Fruit fly (Drosophila melanogaster) whole organism, adult: ENCODE data around the gene Lcp65Ag3.
"Not testable (repeated sequence)": the region's sequence is repeated elsewhere in the genome, so short reads cannot be mapped to it uniquely, and the experiment has no call there.

Experiments used
- CG11617 ChIP-seq: fragments of 200-800 bp; sonication (Bioruptor generic); optimal IDR thresholded peaks from 2 replicates; lab custom pipeline; 2017; ENCODE audit warnings: mild to moderate bottlenecking, missing biosample characterization, missing genetic modification reagents, missing genetic modification characterization
- CG12768 ChIP-seq: fragments of 200-800 bp; sonication (Bioruptor generic); optimal IDR thresholded peaks from 2 replicates; lab custom pipeline; 2017; ENCODE audit warnings: missing biosample characterization, missing genetic modification characterization, mild to moderate bottlenecking, moderate library complexity, missing genetic modification reagents
- CG14711 ChIP-seq: fragments of 200-800 bp; sonication (Bioruptor generic); optimal IDR thresholded peaks from 2 replicates; lab custom pipeline; 2018; ENCODE audit warnings: missing biosample characterization, mild to moderate bottlenecking, missing genetic modification characterization, moderate library complexity
- CG1620 ChIP-seq: fragments of 200-800 bp; sonication (Bioruptor generic); optimal IDR thresholded peaks from 2 replicates; lab custom pipeline; 2016; ENCODE audit warnings: missing biosample characterization, missing genetic modification characterization
- CG33017 ChIP-seq: fragments of 200-800 bp; sonication (Bioruptor generic); optimal IDR thresholded peaks from 2 replicates; lab custom pipeline; 2018; ENCODE audit warnings: missing biosample characterization, mild to moderate bottlenecking, missing genetic modification characterization, moderate library complexity
- CG5204 ChIP-seq: fragments of 200-800 bp; sonication (Bioruptor generic); optimal IDR thresholded peaks from 2 replicates; lab custom pipeline; 2016; ENCODE audit warnings: missing biosample characterization, missing genetic modification characterization
- CG7045 ChIP-seq: fragments of 200-800 bp; sonication (Bioruptor generic); optimal IDR thresholded peaks from 2 replicates; lab custom pipeline; 2017; ENCODE audit warnings: missing biosample characterization, mild to moderate bottlenecking, missing genetic modification characterization
- CG7101 ChIP-seq: fragments of 200-800 bp; sonication (Bioruptor generic); optimal IDR thresholded peaks from 2 replicates; lab custom pipeline; 2018; ENCODE audit warnings: missing biosample characterization, mild to moderate bottlenecking, missing genetic modification characterization, moderate library complexity
- Clk ChIP-seq: fragments of 200-800 bp; sonication (Bioruptor generic); optimal IDR thresholded peaks from 2 replicates; lab custom pipeline; 2017; ENCODE audit warnings: missing biosample characterization, missing genetic modification characterization
- Crg-1 ChIP-seq: fragments of 200-800 bp; sonication (Bioruptor generic); optimal IDR thresholded peaks from 2 replicates; lab custom pipeline; 2016; ENCODE audit warnings: missing biosample characterization, missing genetic modification characterization
- Hr96 ChIP-seq: fragments of 200-800 bp; sonication (Bioruptor generic); optimal IDR thresholded peaks from 2 replicates; lab custom pipeline; 2016; ENCODE audit warnings: missing biosample characterization, missing genetic modification characterization
- Mnt ChIP-seq: fragments of 200-800 bp; sonication (Bioruptor generic); optimal IDR thresholded peaks from 2 replicates; lab custom pipeline; 2016; ENCODE audit warnings: missing biosample characterization, mild to moderate bottlenecking, missing genetic modification characterization
- bab1 ChIP-seq: fragments of 200-800 bp; sonication (Bioruptor generic); optimal IDR thresholded peaks from 3 replicates; lab custom pipeline; 2019; ENCODE audit warnings: missing biosample characterization, mild to moderate bottlenecking, missing genetic modification characterization, moderate library complexity
- cic ChIP-seq: fragments of 200-800 bp; sonication (Bioruptor generic); optimal IDR thresholded peaks from 2 replicates; lab custom pipeline; 2017; ENCODE audit warnings: missing biosample characterization, mild to moderate bottlenecking, missing genetic modification characterization, moderate library complexity
- cnc ChIP-seq, 2 experiments: fragments of >200 bp; optimal IDR thresholded peaks; 2 replicates each; lab custom pipeline; 2017
- kay ChIP-seq: fragments of 200-800 bp; sonication (Bioruptor generic); peaks from one replicate; lab custom pipeline; 2016; ENCODE audit warnings: missing biosample characterization, missing genetic modification characterization, borderline replicate concordance
- ovo ChIP-seq: fragments of 200-800 bp; sonication (Bioruptor generic); optimal IDR thresholded peaks from 2 replicates; lab custom pipeline; 2016; ENCODE audit warnings: missing biosample characterization, missing genetic modification characterization
- pad ChIP-seq: fragments of 200-800 bp; sonication (Bioruptor generic); optimal IDR thresholded peaks from 3 replicates; lab custom pipeline; 2017; ENCODE audit warnings: missing biosample characterization, missing genetic modification characterization, mild to moderate bottlenecking, moderate library complexity, missing genetic modification reagents
- tj ChIP-seq: fragments of 200-800 bp; sonication (Bioruptor generic); optimal IDR thresholded peaks from 3 replicates; lab custom pipeline; 2017; ENCODE audit warnings: missing biosample characterization, mild to moderate bottlenecking, missing genetic modification characterization, moderate library complexity
- toe ChIP-seq: fragments of 200-800 bp; sonication (Bioruptor generic); optimal IDR thresholded peaks from 2 replicates; lab custom pipeline; 2016; ENCODE audit warnings: missing biosample characterization, missing genetic modification characterization

Lcp65Ag3 gene

dm6 chr3L:6147887-6148286 lies 17.1 kb upstream of the Lcp65Ag3 start, which contains the start of gene Cpr65Ax1:
Cpr65Ax1 (minus strand) TSS chr3L:6147987.
- not testable (repeated sequence) for TF ChIP-seq CG1620 (GFP tag; lab: Kevin White, UChicago); CG5204 (GFP tag; lab: Kevin White, UChicago); CG7101 (tag; lab: Kevin White, UChicago)

- not testable (repeated sequence) for TF ChIP-seq CG7101 (tag; lab: Kevin White, UChicago); cnc (optimal IDR thresholded peaks at IDR 0.05; lab: Kevin White, UChicago); CG5204 (GFP tag; lab: Kevin White, UChicago)
Measured at dm6 chr3L:6146374-6146773, 15.6 kb upstream of the Lcp65Ag3 start, which contains the start of gene Lcp65Ab2. Lcp65Ab2 (plus strand) TSS chr3L:6146674.

- TF ChIP-seq CG33017 (tag; lab: Kevin White, UChicago) (no peak), tj (no peak), kay (GFP tag; lab: Kevin White, UChicago) (no peak), CG1620 (GFP tag; lab: Kevin White, UChicago) (no peak), Crg-1 (GFP tag; lab: Kevin White, UChicago) (no peak), pad (GFP tag; lab: Kevin White, UChicago) (no peak), CG14711 (tag; lab: Kevin White, UChicago) (no peak), cnc (optimal IDR thresholded peaks at IDR 0.05; lab: Kevin White, UChicago) (no peak), cic (GFP tag; lab: Kevin White, UChicago) (no peak), ovo (GFP tag; lab: Kevin White, UChicago) (no peak), CG7045 (no peak), CG12768 (GFP tag; lab: Kevin White, UChicago) (no peak), bab1 (GFP tag; lab: Kevin White, UChicago) (no peak), CG11617 (GFP tag; lab: Kevin White, UChicago) (no peak), toe (GFP tag; lab: Kevin White, UChicago) (no peak), Clk (GFP tag; lab: Kevin White, UChicago) (no peak)
Measured at dm6 chr3L:6144769-6145220, 14.0 kb upstream of the Lcp65Ag3 start, which contains the start of gene Lcp65Ac. Lcp65Ac (plus strand) TSS chr3L:6144819.

DNA sequence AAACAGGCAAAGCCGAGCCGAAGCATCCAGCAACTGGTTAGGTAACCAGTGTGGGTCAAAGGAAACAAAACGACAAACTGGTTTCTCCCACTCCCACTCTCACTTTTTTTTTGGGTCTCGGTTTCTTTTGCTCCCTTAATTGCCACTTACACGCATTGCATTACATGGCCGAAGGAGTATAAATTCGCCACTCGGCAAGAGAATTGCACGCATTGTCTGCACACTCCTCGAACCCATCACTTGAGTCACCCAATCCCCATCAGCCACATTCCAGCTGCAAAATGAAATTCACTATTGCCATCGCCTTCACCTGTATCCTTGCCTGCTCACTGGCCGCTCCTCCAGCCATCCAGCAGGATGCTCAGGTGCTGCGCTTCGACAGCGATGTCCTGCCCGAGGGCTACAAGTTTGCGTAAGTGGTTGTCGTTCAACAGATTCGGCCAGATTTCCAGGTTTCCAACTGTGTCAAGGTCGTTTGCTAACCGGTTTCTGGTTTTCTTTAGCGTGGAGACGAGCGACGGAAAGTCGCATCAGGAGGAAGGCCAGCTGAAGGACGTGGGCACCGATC lies 12.5 kb upstream of the Lcp65Ag3 start, which contains the start of gene Lcp65Ad:
TSS of gene Lcp65Ad (plus strand) at position 208 of the 568 bp plus-strand sequence.
- TF ChIP-seq bab1 (GFP tag; lab: Kevin White, UChicago), result no peak
- no peak for TF ChIP-seq CG11617 (GFP tag; lab: Kevin White, UChicago)
- TF ChIP-seq CG7045, result no peak
- no peak for TF ChIP-seq pad (GFP tag; lab: Kevin White, UChicago)
- no peak for TF ChIP-seq CG5204 (GFP tag; lab: Kevin White, UChicago)
- no peak for TF ChIP-seq Mnt (GFP tag; lab: Kevin White, UChicago)
- no peak for TF ChIP-seq Clk (GFP tag; lab: Kevin White, UChicago)
- TF ChIP-seq kay (GFP tag; lab: Kevin White, UChicago), result no peak
- no peak for TF ChIP-seq Crg-1 (GFP tag; lab: Kevin White, UChicago)
- no peak for TF ChIP-seq cic (GFP tag; lab: Kevin White, UChicago)
- TF ChIP-seq CG12768 (GFP tag; lab: Kevin White, UChicago), result no peak
- no peak for TF ChIP-seq cnc (optimal IDR thresholded peaks at IDR 0.05; lab: Kevin White, UChicago)
- TF ChIP-seq tj, result no peak
- TF ChIP-seq CG7101 (tag; lab: Kevin White, UChicago), result no peak
- no peak for TF ChIP-seq toe (GFP tag; lab: Kevin White, UChicago)

- no peak for TF ChIP-seq CG11617 (GFP tag; lab: Kevin White, UChicago)
- TF ChIP-seq CG5204 (GFP tag; lab: Kevin White, UChicago), result no peak
- TF ChIP-seq CG33017 (tag; lab: Kevin White, UChicago), result no peak
- no peak for TF ChIP-seq Hr96 (GFP tag; lab: Kevin White, UChicago)
- no peak for TF ChIP-seq CG12768 (GFP tag; lab: Kevin White, UChicago)
- TF ChIP-seq pad (GFP tag; lab: Kevin White, UChicago), result no peak
- no peak for TF ChIP-seq Mnt (GFP tag; lab: Kevin White, UChicago)
- no peak for TF ChIP-seq kay (GFP tag; lab: Kevin White, UChicago)
- TF ChIP-seq tj, result no peak
Measured at dm6 chr3L:6142313-6142712, 11.5 kb upstream of the Lcp65Ag3 start, which contains the start of gene Cpr65Aw. Cpr65Aw (minus strand) TSS chr3L:6142413.

DNA sequence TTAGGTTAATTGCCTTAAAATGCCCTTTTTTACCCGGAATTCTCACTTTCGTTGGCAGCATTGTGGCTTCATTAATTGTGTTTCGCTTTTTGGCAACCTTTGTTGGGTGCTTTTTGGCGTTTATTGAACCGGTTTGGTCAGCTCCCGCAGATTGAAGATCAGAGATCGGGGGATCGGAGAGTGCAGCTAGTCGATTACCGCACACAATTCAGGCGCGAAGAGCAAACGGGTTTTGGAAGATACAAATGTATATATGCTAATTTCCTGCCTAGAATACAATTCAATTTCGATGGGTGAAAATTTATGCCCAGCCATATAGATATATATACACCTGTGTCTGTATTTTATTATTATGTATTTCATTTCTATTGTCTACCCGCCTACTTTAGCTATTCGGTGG lies 10.7 kb upstream of the Lcp65Ag3 start:
- no peak for TF ChIP-seq CG14711 (tag; lab: Kevin White, UChicago)
- no peak for TF ChIP-seq cic (GFP tag; lab: Kevin White, UChicago)
- TF ChIP-seq tj, result no peak
- TF ChIP-seq CG1620 (GFP tag; lab: Kevin White, UChicago), result no peak
- TF ChIP-seq Clk (GFP tag; lab: Kevin White, UChicago), result no peak
- TF ChIP-seq bab1 (GFP tag; lab: Kevin White, UChicago), result no peak
- no peak for TF ChIP-seq CG5204 (GFP tag; lab: Kevin White, UChicago)
- no peak for TF ChIP-seq pad (GFP tag; lab: Kevin White, UChicago)
- TF ChIP-seq CG11617 (GFP tag; lab: Kevin White, UChicago), result no peak
